Fruit fly (Drosophila melanogaster) whole organism, wandering third instar larva: ENCODE data around the gene aay.

ENCODE experiments used
- Dfd ChIP-seq: fragments of >200 bp; optimal IDR thresholded peaks from 2 replicates; lab custom pipeline; 2017; ENCODE audit warnings: missing biosample characterization, missing genetic modification characterization
- Mio ChIP-seq: sonication (Bioruptor generic); optimal IDR thresholded peaks from 2 replicates; lab custom pipeline; 2016; ENCODE audit warnings: missing biosample characterization, missing genetic modification characterization
- Sp1 ChIP-seq: fragments of 200-800 bp; sonication (Bioruptor generic); optimal IDR thresholded peaks from 3 replicates; lab custom pipeline; 2019; ENCODE audit warnings: missing biosample characterization, mild to moderate bottlenecking, missing genetic modification characterization, moderate library complexity
- brk ChIP-seq: fragments of 200-800 bp; sonication (Bioruptor generic); optimal IDR thresholded peaks from 2 replicates; lab custom pipeline; 2016; ENCODE audit warnings: missing biosample characterization, mild to moderate bottlenecking, missing genetic modification characterization
- pan ChIP-seq: fragments of >200 bp; optimal IDR thresholded peaks from 2 replicates; lab custom pipeline; 2017
- psq ChIP-seq: fragments of 200-800 bp; sonication (Bioruptor generic); optimal IDR thresholded peaks from 3 replicates; lab custom pipeline; 2017; ENCODE audit warnings: missing biosample characterization, mild to moderate bottlenecking, missing genetic modification characterization, moderate library complexity
- sv ChIP-seq: fragments of 200-800 bp; sonication (Bioruptor generic); optimal IDR thresholded peaks from 3 replicates; lab custom pipeline; 2016; ENCODE audit warnings: missing biosample characterization, missing genetic modification characterization
- usp ChIP-seq: fragments of >200 bp; optimal IDR thresholded peaks from 2 replicates; lab custom pipeline; 2017; ENCODE audit warnings: missing biosample characterization, missing genetic modification characterization

DNA sequence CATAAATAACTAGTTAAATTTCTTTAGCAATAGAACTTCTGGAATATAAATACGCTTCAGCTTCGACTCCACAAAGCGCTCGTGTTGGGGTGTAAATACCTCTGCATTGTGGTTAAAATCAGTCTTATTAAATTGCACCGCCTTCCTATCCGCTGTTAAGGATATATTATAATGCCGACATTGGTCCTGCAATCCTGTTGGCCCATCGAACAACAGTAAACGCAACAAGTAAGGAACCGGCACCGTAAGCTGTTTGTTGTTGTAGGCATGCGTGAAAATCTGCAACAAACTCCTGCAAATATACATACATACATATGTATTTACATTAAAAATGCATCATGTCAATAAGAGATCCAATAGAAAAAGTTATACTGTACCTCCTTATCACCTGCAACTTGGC is 33.3 kb downstream of the aay start:
- no peak for TF ChIP-seq Sp1 (GFP tag; lab: Kevin White, UChicago)
- no peak for TF ChIP-seq pan
- TF ChIP-seq sv (GFP tag; lab: Kevin White, UChicago) = no peak
- TF ChIP-seq Dfd (GFP tag; lab: Kevin White, UChicago) = no peak
- TF ChIP-seq usp (GFP tag; lab: Kevin White, UChicago) = no peak
- no peak for TF ChIP-seq psq (GFP tag; lab: Kevin White, UChicago)
- no peak for TF ChIP-seq Mio
- no peak for TF ChIP-seq brk (GFP tag; lab: Kevin White, UChicago)
